Worm (Caenorhabditis elegans): ENCODE data around the gene clec-185.
"Not testable (repeated sequence)": the region's sequence is repeated elsewhere in the genome, so short reads cannot be mapped to it uniquely, and the experiment has no call there.

DNA sequence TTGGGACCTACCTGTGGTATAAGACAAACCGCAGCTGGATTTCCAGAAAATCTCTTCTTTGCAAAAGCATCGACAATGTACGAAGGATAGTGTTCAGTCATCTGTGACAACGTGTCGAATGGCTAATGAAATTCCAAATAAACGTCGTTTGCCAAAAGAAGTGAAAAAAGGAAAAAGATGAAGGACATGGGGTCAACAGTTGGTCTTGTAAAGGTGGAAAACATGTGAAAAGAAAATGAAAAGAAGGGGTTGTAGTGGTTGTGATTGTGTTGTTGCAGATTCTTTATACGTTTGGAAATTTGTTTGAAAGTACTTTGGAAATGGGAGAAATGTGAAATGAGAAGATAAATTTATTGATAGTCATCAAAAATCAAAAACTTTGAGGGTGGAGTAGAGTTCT is 46.0 kb downstream of the clec-185 start, which contains the start of gene T04A11.4:
- TF ChIP-seq mab-5 (tag; optimal IDR thresholded peaks at IDR 0.05); nhr-76 (tag; optimal IDR thresholded peaks at IDR 0.05); ztf-11 (tag; optimal IDR thresholded peaks at IDR 0.05); sem-2 (GFP tag; optimal IDR thresholded peaks at IDR 0.05); elt-3 (tag; optimal IDR thresholded peaks at IDR 0.05); mep-1 (tag; optimal IDR thresholded peaks at IDR 0.05); elt-1 (tag; optimal IDR thresholded peaks at IDR 0.05; ENCODE audit: borderline replicate concordance, insufficient read depth); tbx-8 (GFP tag; optimal IDR thresholded peaks at IDR 0.05): not testable (repeated sequence)

Data from whole organism, mixed stage, embryonic.